Worm (Caenorhabditis elegans) whole organism, mixed stage, embryonic: ENCODE measurements around the gene rgs-6.
A peak's percentile ranks its signal among the peaks of the same experiment; 100 is the strongest.

ENCODE experiments used
- M03D4.4 ChIP-seq: sonication (generic microtip); optimal IDR thresholded peaks from 2 replicates; lab custom pipeline; 2017; ENCODE audit warnings: mild to moderate bottlenecking, missing genetic modification characterization, missing compliant biosample characterization
- ceh-39 ChIP-seq: fragments of 150-350 bp; optimal IDR thresholded peaks from 2 replicates; lab custom pipeline; 2014; ENCODE audit warnings: missing biosample characterization, missing genetic modification characterization
- ceh-83 ChIP-seq: fragments of 200-800 bp; sonication (Bioruptor generic); optimal IDR thresholded peaks from 2 replicates; lab custom pipeline; 2018; ENCODE audit warnings: mild to moderate bottlenecking, missing genetic modification characterization, missing compliant biosample characterization
- ces-1 ChIP-seq: fragments of 150-350 bp; optimal IDR thresholded peaks from 2 replicates; lab custom pipeline; 2014; ENCODE audit warnings: missing biosample characterization, missing genetic modification reagents, missing genetic modification characterization
- cnd-1 ChIP-seq: fragments of 200-800 bp; sonication (Bioruptor generic); optimal IDR thresholded peaks from 2 replicates; lab custom pipeline; 2018; ENCODE audit warnings: mild to moderate bottlenecking, missing genetic modification characterization, missing compliant biosample characterization
- drap-1 ChIP-seq: fragments of 200-800 bp; sonication (Bioruptor generic); optimal IDR thresholded peaks from 3 replicates; lab custom pipeline; 2018; ENCODE audit warnings: mild to moderate bottlenecking, missing genetic modification characterization, missing compliant biosample characterization
- elt-3 ChIP-seq: fragments of 150-350 bp; optimal IDR thresholded peaks from 2 replicates; lab custom pipeline; 2014; ENCODE audit warnings: missing biosample characterization, missing genetic modification characterization
- flh-1 ChIP-seq: fragments of 200-800 bp; sonication (Bioruptor generic); optimal IDR thresholded peaks from 2 replicates; lab custom pipeline; 2018; ENCODE audit warnings: mild to moderate bottlenecking, missing genetic modification characterization, moderate library complexity, missing compliant biosample characterization
- ham-2 ChIP-seq: fragments of 200-800 bp; sonication (Bioruptor generic); optimal IDR thresholded peaks from 2 replicates; lab custom pipeline; 2018; ENCODE audit warnings: mild to moderate bottlenecking, missing genetic modification characterization, missing compliant biosample characterization
- hlh-1 ChIP-seq: fragments of 150-350 bp; optimal IDR thresholded peaks from 2 replicates; lab custom pipeline; 2014; ENCODE audit warnings: missing biosample characterization, missing genetic modification reagents, missing genetic modification characterization
- lin-13 ChIP-seq: fragments of 150-350 bp; optimal IDR thresholded peaks from 2 replicates; lab custom pipeline; 2014; ENCODE audit warnings: missing biosample characterization, missing genetic modification characterization
- lin-32 ChIP-seq: fragments of 200-800 bp; sonication (Bioruptor generic); optimal IDR thresholded peaks from 2 replicates; lab custom pipeline; 2018; ENCODE audit warnings: mild to moderate bottlenecking, missing genetic modification characterization, missing compliant biosample characterization
- lsy-2 ChIP-seq: fragments of 150-350 bp; optimal IDR thresholded peaks from 2 replicates; lab custom pipeline; 2014; ENCODE audit warnings: missing biosample characterization, missing genetic modification characterization
- mep-1 ChIP-seq: fragments of 150-350 bp; optimal IDR thresholded peaks from 2 replicates; lab custom pipeline; 2017; ENCODE audit warnings: missing biosample characterization, missing genetic modification reagents, missing genetic modification characterization, inconsistent platforms
- mls-2 ChIP-seq: sonication (generic microtip); optimal IDR thresholded peaks from 2 replicates; lab custom pipeline; 2016; ENCODE audit warnings: mild to moderate bottlenecking, missing genetic modification characterization, moderate library complexity, missing compliant biosample characterization
- nhr-12 ChIP-seq: fragments of 150-350 bp; optimal IDR thresholded peaks from 2 replicates; lab custom pipeline; 2014; ENCODE audit warnings: missing biosample characterization, missing genetic modification characterization
- nhr-2 ChIP-seq: fragments of 150-350 bp; optimal IDR thresholded peaks from 2 replicates; lab custom pipeline; 2014; ENCODE audit warnings: missing biosample characterization, missing genetic modification characterization
- nhr-28 ChIP-seq: fragments of 150-350 bp; optimal IDR thresholded peaks from 2 replicates; lab custom pipeline; 2014; ENCODE audit warnings: missing biosample characterization, missing genetic modification characterization
- nhr-76 ChIP-seq: sonication (generic microtip); optimal IDR thresholded peaks from 2 replicates; lab custom pipeline; 2017; ENCODE audit warnings: missing biosample characterization, missing genetic modification characterization
- pha-4 ChIP-seq: fragments of 150-350 bp; optimal IDR thresholded peaks from 2 replicates; lab custom pipeline; 2018; ENCODE audit warnings: missing biosample characterization, missing genetic modification reagents, missing genetic modification characterization
- sem-2 ChIP-seq: fragments of 200-800 bp; sonication (Bioruptor generic); optimal IDR thresholded peaks from 2 replicates; lab custom pipeline; 2018; ENCODE audit warnings: mild to moderate bottlenecking, missing genetic modification characterization, missing compliant biosample characterization
- snpc-4 ChIP-seq: fragments of 150-350 bp; optimal IDR thresholded peaks from 2 replicates; lab custom pipeline; 2014; ENCODE audit warnings: missing biosample characterization, missing genetic modification characterization
- sptf-1 ChIP-seq: sonication (generic microtip); optimal IDR thresholded peaks from 2 replicates; lab custom pipeline; 2017; ENCODE audit warnings: mild to moderate bottlenecking, missing genetic modification characterization, moderate library complexity, missing compliant biosample characterization
- unc-120 ChIP-seq: sonication (generic microtip); optimal IDR thresholded peaks from 2 replicates; lab custom pipeline; 2017; ENCODE audit warnings: missing genetic modification characterization, missing compliant biosample characterization; ENCODE audit not compliant: poor library complexity, severe bottlenecking
- unc-39 ChIP-seq: fragments of 150-350 bp; optimal IDR thresholded peaks from 2 replicates; lab custom pipeline; 2014; ENCODE audit warnings: missing biosample characterization, missing genetic modification characterization
- unc-62 ChIP-seq: fragments of 150-350 bp; optimal IDR thresholded peaks from 2 replicates; lab custom pipeline; 2014; ENCODE audit warnings: missing biosample characterization, missing genetic modification reagents, missing genetic modification characterization
- zip-8 ChIP-seq: fragments of 150-350 bp; optimal IDR thresholded peaks from 2 replicates; lab custom pipeline; 2014; ENCODE audit warnings: missing biosample characterization, missing genetic modification characterization
- ztf-11 ChIP-seq: fragments of 150-350 bp; optimal IDR thresholded peaks from 2 replicates; lab custom pipeline; 2014; ENCODE audit warnings: missing biosample characterization, missing genetic modification characterization

rgs-6 gene

ce11 chrX:5775804-5776252 lies 42.2 kb upstream of the rgs-6 start:
- no peak for TF ChIP-seq flh-1 (GFP tag; lab: Kevin White, UChicago)
- peak; percentile 44 for TF ChIP-seq mep-1 (tag; lab: Kevin White, UChicago)
- TF ChIP-seq ces-1 (GFP tag; lab: Kevin White, UChicago) = peak; percentile 38
- no peak for TF ChIP-seq drap-1 (GFP tag; lab: Kevin White, UChicago)
- no peak for TF ChIP-seq sem-2 (GFP tag; lab: Kevin White, UChicago)
- peak; percentile 51 for TF ChIP-seq unc-62 (GFP tag; lab: Kevin White, UChicago)
- no peak for TF ChIP-seq snpc-4 (tag; lab: Kevin White, UChicago)
- TF ChIP-seq cnd-1 (tag; lab: Kevin White, UChicago) = peak; percentile 78
- TF ChIP-seq ceh-39 (tag; lab: Kevin White, UChicago) = peak; percentile 31
- TF ChIP-seq hlh-1 (tag; lab: Kevin White, UChicago) = peak; percentile 48
- TF ChIP-seq lsy-2 (tag; lab: Kevin White, UChicago) = peak; percentile 9
- TF ChIP-seq unc-120 (tag; lab: Kevin White, UChicago) = no peak
- TF ChIP-seq mls-2 (tag; lab: Kevin White, UChicago) = peak; percentile 43
- peak; percentile 54 for TF ChIP-seq lin-32 (GFP tag; lab: Kevin White, UChicago)
- TF ChIP-seq zip-8 = no peak
- TF ChIP-seq nhr-28 (tag; lab: Kevin White, UChicago) = no peak
- TF ChIP-seq ham-2 (GFP tag; lab: Kevin White, UChicago) = no peak
- TF ChIP-seq sptf-1 (tag; lab: Kevin White, UChicago) = peak; percentile 22

- TF ChIP-seq drap-1 (GFP tag; lab: Kevin White, UChicago) (no peak), M03D4.4 (tag; lab: Kevin White, UChicago) (no peak), unc-39 (tag; lab: Kevin White, UChicago) (no peak), hlh-1 (tag; lab: Kevin White, UChicago) (no peak), snpc-4 (tag; lab: Kevin White, UChicago) (no peak), pha-4 (tag; lab: Kevin White, UChicago) (no peak), nhr-2 (tag; lab: Kevin White, UChicago) (no peak), lin-13 (no peak), mep-1 (tag; lab: Kevin White, UChicago) (no peak), nhr-12 (no peak)
These were observed 39.9 kb upstream of the rgs-6 start, which contains the start of gene sym-3 for ce11 chrX:5773471-5773870. Gene sym-3 (plus strand): TSS chrX:5773771.

- TF ChIP-seq hlh-1 (tag; lab: Kevin White, UChicago) (no peak), pha-4 (tag; lab: Kevin White, UChicago) (peak; percentile 39)
These were observed 39.1 kb upstream of the rgs-6 start for ce11 chrX:5772538-5773154.

ce11 chrX:5770648-5771047 lies 37.1 kb upstream of the rgs-6 start, which contains the start of gene C54H2.4:
Gene C54H2.4 (minus strand): TSS chrX:5770748.
- no peak for TF ChIP-seq unc-39 (tag; lab: Kevin White, UChicago)
- TF ChIP-seq lin-13 = no peak
- TF ChIP-seq nhr-12 = no peak
- TF ChIP-seq elt-3 (tag; lab: Kevin White, UChicago) = no peak
- no peak for TF ChIP-seq ztf-11 (tag; lab: Kevin White, UChicago)
- TF ChIP-seq sem-2 (GFP tag; lab: Kevin White, UChicago) = no peak
- no peak for TF ChIP-seq ceh-39 (tag; lab: Kevin White, UChicago)

ce11 chrX:5764739-5765138 lies 31.2 kb upstream of the rgs-6 start:
- no peak for TF ChIP-seq ceh-83 (GFP tag; lab: Kevin White, UChicago)
- peak; percentile 73 for TF ChIP-seq mls-2 (tag; lab: Kevin White, UChicago)
- TF ChIP-seq nhr-76 (tag; lab: Kevin White, UChicago) = no peak
- no peak for TF ChIP-seq unc-120 (tag; lab: Kevin White, UChicago)
- no peak for TF ChIP-seq ztf-11 (tag; lab: Kevin White, UChicago)
- TF ChIP-seq ces-1 (GFP tag; lab: Kevin White, UChicago) = peak; percentile 32
- peak; percentile 39 for TF ChIP-seq unc-62 (GFP tag; lab: Kevin White, UChicago)
- TF ChIP-seq drap-1 (GFP tag; lab: Kevin White, UChicago) = peak; percentile 19
- peak; percentile 11 for TF ChIP-seq M03D4.4 (tag; lab: Kevin White, UChicago)
- peak; percentile 20 for TF ChIP-seq mep-1 (tag; lab: Kevin White, UChicago)
- TF ChIP-seq lin-13 = peak; percentile 32
